Fruit fly (Drosophila melanogaster) S2 (cell line): ENCODE measurements around the gene Rrp6.

ENCODE experiments used
- CG8478 ChIP-seq: fragments of >200 bp; optimal IDR thresholded peaks from 2 replicates; lab custom pipeline; 2018
- CTCF ChIP-seq, 2 experiments: fragments of >200 bp; optimal IDR thresholded peaks; 2 replicates each; lab custom pipeline; 2018

Rrp6 gene

dm6 chr3R:14879207-14879863, 6.7 kb downstream of the Rrp6 start, which contains the start of gene CG3631:
Gene CG3631, plus strand, starts transcription at chr3R:14879457.
- TF ChIP-seq CTCF (optimal IDR thresholded peaks at IDR 0.05; lab: Kevin White, UChicago): no peak
- TF ChIP-seq CG8478: no peak

- TF ChIP-seq CTCF (optimal IDR thresholded peaks at IDR 0.05; lab: Kevin White, UChicago): no peak
- no peak for TF ChIP-seq CG8478
Observed at dm6 chr3R:14878145-14878544, 7.9 kb downstream of the Rrp6 start.

- TF ChIP-seq CTCF (optimal IDR thresholded peaks at IDR 0.05; lab: Kevin White, UChicago): no peak
- TF ChIP-seq CG8478: no peak
Observed at dm6 chr3R:14875965-14876331, 10.1 kb downstream of the Rrp6 start.

- no peak for TF ChIP-seq CTCF (optimal IDR thresholded peaks at IDR 0.05; lab: Kevin White, UChicago)
- no peak for TF ChIP-seq CG8478
Observed at dm6 chr3R:14875274-14875964, 10.6 kb downstream of the Rrp6 start, which contains the start of gene btsz. Gene btsz, minus strand, starts transcription at chr3R:14875488.

dm6 chr3R:14873345-14873744, 12.7 kb downstream of the Rrp6 start:
- TF ChIP-seq CG8478 (no peak), CTCF (optimal IDR thresholded peaks at IDR 0.05; lab: Kevin White, UChicago) (no peak)

- TF ChIP-seq CG8478 (no peak), CTCF (optimal IDR thresholded peaks at IDR 0.05; lab: Kevin White, UChicago) (no peak)
Observed at dm6 chr3R:14864819-14865218, 21.2 kb downstream of the Rrp6 start.

dm6 chr3R:14853767-14854191, 32.3 kb downstream of the Rrp6 start:
- TF ChIP-seq CTCF (optimal IDR thresholded peaks at IDR 0.05; lab: Kevin White, UChicago): no peak
- no peak for TF ChIP-seq CG8478

- no peak for TF ChIP-seq CTCF (optimal IDR thresholded peaks at IDR 0.05; lab: Kevin White, UChicago)
- TF ChIP-seq CG8478: no peak
Observed at dm6 chr3R:14852610-14853009, 33.4 kb downstream of the Rrp6 start.

dm6 chr3R:14847844-14848243, 38.2 kb downstream of the Rrp6 start:
- TF ChIP-seq CG8478: no peak

dm6 chr3R:14846924-14847599, 39.0 kb downstream of the Rrp6 start:
- no peak for TF ChIP-seq CG8478
- no peak for TF ChIP-seq CTCF (optimal IDR thresholded peaks at IDR 0.05; lab: Kevin White, UChicago)

- TF ChIP-seq CTCF (optimal IDR thresholded peaks at IDR 0.05; lab: Kevin White, UChicago) (no peak), CG8478 (no peak)
Observed at dm6 chr3R:14844743-14845142, 41.3 kb downstream of the Rrp6 start, which contains the start of gene CG3610. Gene CG3610, plus strand, starts transcription at chr3R:14845043.
